Fruit fly (Drosophila melanogaster) whole organism, pupa: Measurements from ENCODE around the gene CG31265.

Experiments used
- CG10348 ChIP-seq: fragments of 200-800 bp; sonication (Bioruptor generic); IDR thresholded peaks from 2 replicates; pipeline ENCODE4 v1.3.6; 2022; ENCODE audit warnings: missing biosample characterization, missing genetic modification characterization
- CG12605 ChIP-seq: fragments of 200-800 bp; sonication (Bioruptor generic); IDR thresholded peaks from 2 replicates; pipeline ENCODE4 v1.3.6; 2022; ENCODE audit warnings: missing biosample characterization, missing genetic modification characterization
- CG13204 ChIP-seq: fragments of 200-800 bp; sonication (Bioruptor generic); optimal IDR thresholded peaks from 2 replicates; lab custom pipeline; 2018; ENCODE audit warnings: missing biosample characterization, mild to moderate bottlenecking, missing genetic modification characterization, moderate library complexity
- CG15710 ChIP-seq: fragments of 200-800 bp; sonication (Bioruptor generic); optimal IDR thresholded peaks from 2 replicates; lab custom pipeline; 2018; ENCODE audit warnings: missing biosample characterization, mild to moderate bottlenecking, missing genetic modification characterization, moderate library complexity
- CG17806 ChIP-seq: fragments of 200-800 bp; sonication (Bioruptor generic); optimal IDR thresholded peaks from 2 replicates; lab custom pipeline; 2018; ENCODE audit warnings: missing biosample characterization, mild to moderate bottlenecking, missing genetic modification characterization, moderate library complexity
- CG32121 ChIP-seq: fragments of 200-800 bp; sonication (Bioruptor generic); IDR thresholded peaks from 2 replicates; pipeline ENCODE4 v1.3.6; 2022; ENCODE audit warnings: missing biosample characterization, missing genetic modification characterization
- CG4496 ChIP-seq: fragments of 200-800 bp; sonication (Bioruptor generic); IDR thresholded peaks from 3 replicates; pipeline ENCODE4 v1.3.6; 2022; ENCODE audit warnings: missing biosample characterization, missing genetic modification characterization
- CG8159 ChIP-seq: fragments of 200-800 bp; sonication (Bioruptor generic); optimal IDR thresholded peaks from 3 replicates; lab custom pipeline; 2018; ENCODE audit warnings: missing biosample characterization, mild to moderate bottlenecking, missing genetic modification characterization, moderate library complexity
- CG8301 ChIP-seq: fragments of 200-800 bp; sonication (Bioruptor generic); optimal IDR thresholded peaks from 2 replicates; lab custom pipeline; 2018; ENCODE audit warnings: missing biosample characterization, mild to moderate bottlenecking, missing genetic modification characterization
- EcR ChIP-seq: fragments of 200-800 bp; sonication (Bioruptor generic); optimal IDR thresholded peaks from 3 replicates; lab custom pipeline; 2019; ENCODE audit warnings: missing biosample characterization, missing genetic modification characterization, mild to moderate bottlenecking, moderate library complexity, missing genetic modification reagents
- Ets98B ChIP-seq: fragments of 200-800 bp; sonication (Bioruptor generic); IDR thresholded peaks from 2 replicates; pipeline ENCODE4 v1.3.6; 2022; ENCODE audit warnings: missing biosample characterization, missing genetic modification characterization
- Pif1A ChIP-seq: fragments of 200-800 bp; sonication (Bioruptor generic); optimal IDR thresholded peaks from 3 replicates; lab custom pipeline; 2016; ENCODE audit warnings: missing biosample characterization, missing genetic modification characterization
- Pif1B ChIP-seq: fragments of 200-800 bp; sonication (Bioruptor generic); optimal IDR thresholded peaks from 3 replicates; lab custom pipeline; 2016; ENCODE audit warnings: missing biosample characterization, missing genetic modification characterization
- gl ChIP-seq: fragments of 200-800 bp; sonication (Bioruptor generic); optimal IDR thresholded peaks from 2 replicates; lab custom pipeline; 2018; ENCODE audit warnings: missing biosample characterization, mild to moderate bottlenecking, missing genetic modification characterization

- TF ChIP-seq CG10348 (GFP tag; lab: Robert Waterston, UW) (no peak), CG15710 (no peak), CG8159 (tag; lab: Kevin White, UChicago) (no peak), CG32121 (GFP tag; lab: Robert Waterston, UW) (no peak), CG8301 (no peak), gl (tag; lab: Kevin White, UChicago) (no peak), EcR (GFP tag; lab: Kevin White, UChicago) (no peak), CG17806 (tag; lab: Kevin White, UChicago) (no peak), Pif1B (GFP tag; lab: Kevin White, UChicago) (no peak), CG4496 (GFP tag; lab: Robert Waterston, UW) (no peak), CG13204 (GFP tag; lab: Kevin White, UChicago) (no peak), Pif1A (GFP tag; lab: Kevin White, UChicago) (no peak), CG12605 (GFP tag; lab: Robert Waterston, UW) (no peak), Ets98B (GFP tag; lab: Robert Waterston, UW) (no peak)
Observed at dm6 chr3R:17142304-17142703, 14.3 kb downstream of the CG31265 start, which contains the start of gene TwdlW.
